Worm (Caenorhabditis elegans): Measurements from ENCODE around the gene rimb-1.

The rimb-1 gene

DNA sequence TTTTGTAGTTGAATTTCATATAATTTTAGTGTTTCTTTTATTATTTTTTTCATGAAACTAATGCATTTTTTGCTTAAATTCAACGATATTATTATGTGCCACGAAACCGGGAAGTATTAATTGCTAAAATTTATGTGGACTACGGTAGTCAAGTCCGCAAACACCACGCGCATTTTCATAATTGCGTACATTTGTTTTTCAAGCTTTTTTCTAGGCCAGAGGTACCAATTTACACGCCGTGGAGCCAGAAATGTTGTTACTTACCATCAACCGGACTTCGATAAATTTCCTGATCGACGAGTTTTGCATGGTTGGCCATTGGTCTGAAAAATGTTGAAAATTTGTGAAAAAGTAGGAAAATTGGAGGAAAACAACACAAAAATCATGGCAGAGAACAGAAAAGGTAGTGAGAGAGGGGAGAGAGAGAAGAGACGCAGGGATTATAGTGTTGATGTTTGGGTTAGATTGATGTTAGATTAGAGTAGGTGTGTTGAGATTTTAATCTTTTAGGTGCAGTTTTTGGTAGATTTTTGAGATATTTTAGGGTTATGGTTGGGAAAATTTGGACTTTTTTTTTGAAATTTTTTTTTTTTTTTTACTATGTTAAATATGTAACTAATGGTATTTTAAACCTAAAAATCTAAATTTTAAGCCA is 30.0 kb downstream of the rimb-1 start, which contains the start of gene clp-4:
Gene clp-4, minus strand, starts transcription at position 323 of the 655 bp plus-strand sequence.
- TF ChIP-seq sptf-1 (tag; optimal IDR thresholded peaks at IDR 0.05), result no peak
- TF ChIP-seq lsy-2 (tag; optimal IDR thresholded peaks at IDR 0.05), result peak; percentile 19
- peak; percentile 85 for TF ChIP-seq elt-1 (tag; optimal IDR thresholded peaks at IDR 0.05; ENCODE audit: borderline replicate concordance, insufficient read depth)

DNA sequence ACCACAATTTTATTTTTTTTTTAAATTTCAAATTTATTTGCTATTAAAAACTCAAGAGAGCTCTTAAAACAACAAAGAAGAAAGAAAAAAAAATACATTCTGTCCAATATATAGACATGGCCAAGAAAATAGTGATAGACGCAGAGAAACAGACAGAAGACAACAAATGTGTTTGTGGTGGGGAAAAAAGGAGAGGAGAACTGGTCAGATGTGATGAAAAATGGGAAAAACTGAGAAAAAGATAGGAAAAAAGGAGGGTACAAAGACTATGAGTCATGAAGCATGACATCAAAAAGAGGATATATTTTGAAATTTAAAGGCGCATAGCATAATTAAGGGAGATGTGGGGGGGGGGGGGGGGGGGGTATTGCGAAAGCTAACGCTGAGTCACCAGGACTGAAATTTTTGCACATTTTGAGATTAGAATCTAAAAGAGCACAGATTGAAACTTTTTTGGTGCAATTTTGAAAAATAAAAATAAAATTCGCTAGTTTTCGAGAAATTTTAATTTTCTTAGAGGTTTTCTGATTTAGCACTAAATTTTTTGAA is 31.0 kb downstream of the rimb-1 start:
- TF ChIP-seq flh-1 (GFP tag; optimal IDR thresholded peaks at IDR 0.05) (no peak), mep-1 (tag; optimal IDR thresholded peaks at IDR 0.05) (no peak), snpc-4 (tag; optimal IDR thresholded peaks at IDR 0.05) (no peak), ces-1 (GFP tag; optimal IDR thresholded peaks at IDR 0.05) (peak; percentile 3), lsy-2 (tag; optimal IDR thresholded peaks at IDR 0.05) (no peak), sem-2 (GFP tag; optimal IDR thresholded peaks at IDR 0.05) (no peak), sptf-1 (tag; optimal IDR thresholded peaks at IDR 0.05) (peak; percentile 19), lin-13 (tag; optimal IDR thresholded peaks at IDR 0.05) (no peak), unc-39 (tag; optimal IDR thresholded peaks at IDR 0.05) (no peak), unc-120 (tag; optimal IDR thresholded peaks at IDR 0.05; ENCODE audit: poor library complexity, severe bottlenecking) (peak; percentile 8)

DNA sequence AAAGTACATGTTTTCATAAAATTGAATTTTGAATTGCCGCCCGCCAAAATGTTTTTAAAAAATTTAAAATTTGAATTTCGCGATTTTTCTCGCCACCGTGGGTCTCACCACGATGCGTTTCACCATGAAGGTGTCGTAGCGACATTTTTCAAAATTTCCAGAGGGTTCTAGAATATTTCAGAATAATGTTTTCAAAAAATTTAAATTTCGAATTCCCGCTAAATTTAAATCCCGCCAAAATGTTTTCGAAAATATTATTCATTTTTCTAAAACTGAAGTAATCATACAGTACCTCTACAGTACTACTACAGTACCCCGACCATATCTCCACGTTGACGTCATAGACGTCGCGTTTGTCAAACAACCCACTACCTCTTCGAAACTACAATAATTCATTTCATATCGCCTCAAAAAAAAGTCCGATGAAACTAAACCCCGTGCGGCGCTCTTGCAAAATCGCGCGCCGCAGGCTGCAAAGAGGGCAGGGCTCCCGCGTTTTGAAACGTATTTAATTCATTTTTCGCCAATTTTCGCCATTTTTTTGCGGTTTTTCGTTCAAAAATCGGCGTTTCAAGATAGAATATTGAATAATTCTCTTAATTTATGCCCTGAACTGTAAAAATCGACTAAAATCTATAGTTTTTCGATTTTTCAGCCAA is 36.3 kb downstream of the rimb-1 start, which contains the start of the genes pvf-1 and Y39A3CL.7:
Gene pvf-1, minus strand, starts transcription at position 51 of the 659 bp plus-strand sequence.
Gene Y39A3CL.7, plus strand, starts transcription at position 656 of the 659 bp plus-strand sequence.
- TF ChIP-seq ham-2 (GFP tag; optimal IDR thresholded peaks at IDR 0.05) (no peak), snpc-4 (tag; optimal IDR thresholded peaks at IDR 0.05) (no peak), nhr-76 (tag; optimal IDR thresholded peaks at IDR 0.05) (no peak), cnd-1 (tag; optimal IDR thresholded peaks at IDR 0.05) (peak; percentile 45), ces-1 (GFP tag; optimal IDR thresholded peaks at IDR 0.05) (peak; percentile 15), drap-1 (GFP tag; optimal IDR thresholded peaks at IDR 0.05) (peak; percentile 36), unc-39 (tag; optimal IDR thresholded peaks at IDR 0.05) (no peak), pha-4 (tag; optimal IDR thresholded peaks at IDR 0.05) (no peak), ceh-39 (tag; optimal IDR thresholded peaks at IDR 0.05) (no peak), unc-62 (GFP tag; optimal IDR thresholded peaks at IDR 0.05) (no peak), lin-13 (tag; optimal IDR thresholded peaks at IDR 0.05) (no peak), flh-1 (GFP tag; optimal IDR thresholded peaks at IDR 0.05) (peak; percentile 56), nhr-12 (tag; optimal IDR thresholded peaks at IDR 0.05) (peak; percentile 58), nhr-237 (tag; optimal IDR thresholded peaks at IDR 0.05) (no peak), sptf-1 (tag; optimal IDR thresholded peaks at IDR 0.05) (peak; percentile 86), sem-2 (GFP tag; optimal IDR thresholded peaks at IDR 0.05) (peak; percentile 57), unc-120 (tag; optimal IDR thresholded peaks at IDR 0.05; ENCODE audit: poor library complexity, severe bottlenecking) (peak; percentile 36), ztf-11 (tag; optimal IDR thresholded peaks at IDR 0.05) (peak; percentile 26), tbx-8 (GFP tag; optimal IDR thresholded peaks at IDR 0.05) (peak; percentile 27), ceh-83 (GFP tag; optimal IDR thresholded peaks at IDR 0.05) (peak; percentile 81), elt-3 (tag; optimal IDR thresholded peaks at IDR 0.05) (no peak), elt-1 (tag; optimal IDR thresholded peaks at IDR 0.05; ENCODE audit: borderline replicate concordance, insufficient read depth) (no peak), blmp-1 (tag; optimal IDR thresholded peaks at IDR 0.05) (no peak), nhr-28 (tag; optimal IDR thresholded peaks at IDR 0.05) (no peak), lin-32 (GFP tag; optimal IDR thresholded peaks at IDR 0.05) (peak; percentile 22), lsy-2 (tag; optimal IDR thresholded peaks at IDR 0.05) (no peak), bed-3 (GFP tag; optimal IDR thresholded peaks at IDR 0.05) (peak; percentile 48), ceh-43 (GFP tag; optimal IDR thresholded peaks at IDR 0.05) (peak; percentile 60), M03D4.4 (tag; optimal IDR thresholded peaks at IDR 0.05) (peak; percentile 77), nhr-2 (tag; optimal IDR thresholded peaks at IDR 0.05) (peak; percentile 2), zip-8 (tag; optimal IDR thresholded peaks at IDR 0.05) (no peak), mab-5 (tag; optimal IDR thresholded peaks at IDR 0.05) (no peak), hlh-1 (tag; optimal IDR thresholded peaks at IDR 0.05) (peak; percentile 44), mls-2 (tag; optimal IDR thresholded peaks at IDR 0.05) (peak; percentile 66), mep-1 (tag; optimal IDR thresholded peaks at IDR 0.05) (peak; percentile 23)
